Fruit fly (Drosophila melanogaster) whole organism, pupa: ENCODE results near the gene CG31612.

Experiments
- CG10348 ChIP-seq: fragments of 200-800 bp; sonication (Bioruptor generic); IDR thresholded peaks from 2 replicates; pipeline ENCODE4 v1.3.6; 2022; ENCODE audit warnings: missing biosample characterization, missing genetic modification characterization
- CG12605 ChIP-seq: fragments of 200-800 bp; sonication (Bioruptor generic); IDR thresholded peaks from 2 replicates; pipeline ENCODE4 v1.3.6; 2022; ENCODE audit warnings: missing biosample characterization, missing genetic modification characterization
- CG13204 ChIP-seq: fragments of 200-800 bp; sonication (Bioruptor generic); optimal IDR thresholded peaks from 2 replicates; lab custom pipeline; 2018; ENCODE audit warnings: missing biosample characterization, mild to moderate bottlenecking, missing genetic modification characterization, moderate library complexity
- CG14655 ChIP-seq: fragments of 200-800 bp; sonication (Bioruptor generic); optimal IDR thresholded peaks from 3 replicates; lab custom pipeline; 2017; ENCODE audit warnings: mild to moderate bottlenecking, missing biosample characterization, missing genetic modification reagents, missing genetic modification characterization
- CG15710 ChIP-seq: fragments of 200-800 bp; sonication (Bioruptor generic); optimal IDR thresholded peaks from 2 replicates; lab custom pipeline; 2018; ENCODE audit warnings: missing biosample characterization, mild to moderate bottlenecking, missing genetic modification characterization, moderate library complexity
- CG17806 ChIP-seq: fragments of 200-800 bp; sonication (Bioruptor generic); optimal IDR thresholded peaks from 2 replicates; lab custom pipeline; 2018; ENCODE audit warnings: missing biosample characterization, mild to moderate bottlenecking, missing genetic modification characterization, moderate library complexity
- CG32121 ChIP-seq: fragments of 200-800 bp; sonication (Bioruptor generic); IDR thresholded peaks from 2 replicates; pipeline ENCODE4 v1.3.6; 2022; ENCODE audit warnings: missing biosample characterization, missing genetic modification characterization
- CG34367 ChIP-seq: fragments of 200-800 bp; sonication (Bioruptor generic); optimal IDR thresholded peaks from 2 replicates; lab custom pipeline; 2018; ENCODE audit warnings: missing biosample characterization, mild to moderate bottlenecking, missing genetic modification characterization
- CG4496 ChIP-seq: fragments of 200-800 bp; sonication (Bioruptor generic); IDR thresholded peaks from 3 replicates; pipeline ENCODE4 v1.3.6; 2022; ENCODE audit warnings: missing biosample characterization, missing genetic modification characterization
- CG8159 ChIP-seq: fragments of 200-800 bp; sonication (Bioruptor generic); optimal IDR thresholded peaks from 3 replicates; lab custom pipeline; 2018; ENCODE audit warnings: missing biosample characterization, mild to moderate bottlenecking, missing genetic modification characterization, moderate library complexity
- CG8301 ChIP-seq: fragments of 200-800 bp; sonication (Bioruptor generic); optimal IDR thresholded peaks from 2 replicates; lab custom pipeline; 2018; ENCODE audit warnings: missing biosample characterization, mild to moderate bottlenecking, missing genetic modification characterization
- CG9948 ChIP-seq: fragments of 200-800 bp; sonication (Bioruptor generic); optimal IDR thresholded peaks from 2 replicates; lab custom pipeline; 2018; ENCODE audit warnings: missing biosample characterization, mild to moderate bottlenecking, missing genetic modification characterization, moderate library complexity
- D1 ChIP-seq: fragments of 200-800 bp; sonication (Bioruptor generic); optimal IDR thresholded peaks from 2 replicates; lab custom pipeline; 2018; ENCODE audit warnings: missing biosample characterization, mild to moderate bottlenecking, missing genetic modification characterization, moderate library complexity
- EcR ChIP-seq: fragments of 200-800 bp; sonication (Bioruptor generic); optimal IDR thresholded peaks from 3 replicates; lab custom pipeline; 2019; ENCODE audit warnings: missing biosample characterization, missing genetic modification characterization, mild to moderate bottlenecking, moderate library complexity, missing genetic modification reagents
- Ets98B ChIP-seq: fragments of 200-800 bp; sonication (Bioruptor generic); IDR thresholded peaks from 2 replicates; pipeline ENCODE4 v1.3.6; 2022; ENCODE audit warnings: missing biosample characterization, missing genetic modification characterization
- Pif1A ChIP-seq: fragments of 200-800 bp; sonication (Bioruptor generic); optimal IDR thresholded peaks from 3 replicates; lab custom pipeline; 2016; ENCODE audit warnings: missing biosample characterization, missing genetic modification characterization
- Pif1B ChIP-seq: fragments of 200-800 bp; sonication (Bioruptor generic); optimal IDR thresholded peaks from 3 replicates; lab custom pipeline; 2016; ENCODE audit warnings: missing biosample characterization, missing genetic modification characterization
- Snoo ChIP-seq: fragments of 200-800 bp; sonication (Bioruptor generic); optimal IDR thresholded peaks from 3 replicates; lab custom pipeline; 2017; ENCODE audit warnings: missing biosample characterization, mild to moderate bottlenecking, missing genetic modification characterization, inconsistent platforms
- fd96Ca ChIP-seq: fragments of 200-800 bp; sonication (Bioruptor generic); IDR thresholded peaks from 3 replicates; pipeline ENCODE4 v1.3.6; 2022; ENCODE audit warnings: missing biosample characterization, missing genetic modification characterization
- gl ChIP-seq: fragments of 200-800 bp; sonication (Bioruptor generic); optimal IDR thresholded peaks from 2 replicates; lab custom pipeline; 2018; ENCODE audit warnings: missing biosample characterization, mild to moderate bottlenecking, missing genetic modification characterization
- rn ChIP-seq: fragments of 200-800 bp; sonication (Bioruptor generic); IDR thresholded peaks from 2 replicates; pipeline ENCODE4 v1.3.6; 2022; ENCODE audit warnings: missing biosample characterization, missing genetic modification characterization

The CG31612 gene

DNA sequence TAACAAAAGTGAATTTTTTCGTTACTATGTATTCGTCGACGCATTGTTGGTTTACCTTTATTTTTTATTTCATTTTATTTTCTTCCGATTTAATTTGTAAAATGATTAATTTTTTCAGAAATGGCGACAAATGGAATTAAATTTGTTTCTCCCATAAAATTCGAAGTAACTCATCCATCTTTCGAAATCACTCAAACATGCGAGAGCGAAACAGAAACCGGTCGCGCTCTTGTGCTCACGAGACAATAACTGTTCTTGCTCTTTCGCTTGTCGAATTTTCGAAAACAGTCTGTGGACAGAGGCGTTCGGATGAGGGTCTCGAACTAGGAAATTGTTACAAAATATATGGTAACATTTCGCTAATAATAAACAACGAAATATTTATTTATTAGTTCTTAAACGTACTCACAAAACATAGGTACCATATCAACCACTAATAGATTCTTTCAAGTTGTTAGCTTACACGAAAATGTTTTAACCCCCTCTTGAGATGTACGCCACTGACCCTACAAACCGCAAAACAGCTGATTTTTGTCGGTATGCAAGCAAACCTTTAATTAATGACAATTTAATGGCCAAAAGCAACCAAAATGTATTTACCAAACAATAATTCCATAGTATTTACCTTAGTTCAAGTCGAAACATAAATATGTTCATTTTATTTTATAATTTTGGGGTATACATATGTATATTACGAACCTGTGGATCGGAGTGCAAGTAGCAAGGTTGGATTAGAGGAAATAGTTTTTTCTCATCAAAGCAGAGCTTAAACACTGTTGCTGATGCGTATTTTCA, 503 bp downstream of the CG31612 start:
- TF ChIP-seq CG34367 (peak; percentile 96), CG17806 (tag; lab: Kevin White, UChicago) (peak; percentile 96), CG13204 (peak; percentile 92), D1 (tag; lab: Kevin White, UChicago) (peak; percentile 85), CG14655 (GFP tag; lab: Kevin White, UChicago) (peak; percentile 96), Ets98B (peak; percentile 95; the same call in 1 of the 2 replicates), Snoo (tag; lab: Kevin White, UChicago) (peak; percentile 98), CG8159 (tag; lab: Kevin White, UChicago) (peak; percentile 97), Pif1B (peak; percentile 97), CG4496 (no peak), Pif1A (peak; percentile 97), CG10348 (peak; percentile 86), CG15710 (tag; lab: Kevin White, UChicago) (peak; percentile 97), EcR (GFP tag; lab: Kevin White, UChicago) (no peak), CG9948 (tag; lab: Kevin White, UChicago) (peak; percentile 96), rn (peak; percentile 89), CG12605 (peak; percentile 95), CG32121 (GFP tag; lab: Robert Waterston, UW) (peak; percentile 97), CG8301 (tag; lab: Kevin White, UChicago) (peak; percentile 97), fd96Ca (peak; percentile 97), gl (peak; percentile 91)

DNA sequence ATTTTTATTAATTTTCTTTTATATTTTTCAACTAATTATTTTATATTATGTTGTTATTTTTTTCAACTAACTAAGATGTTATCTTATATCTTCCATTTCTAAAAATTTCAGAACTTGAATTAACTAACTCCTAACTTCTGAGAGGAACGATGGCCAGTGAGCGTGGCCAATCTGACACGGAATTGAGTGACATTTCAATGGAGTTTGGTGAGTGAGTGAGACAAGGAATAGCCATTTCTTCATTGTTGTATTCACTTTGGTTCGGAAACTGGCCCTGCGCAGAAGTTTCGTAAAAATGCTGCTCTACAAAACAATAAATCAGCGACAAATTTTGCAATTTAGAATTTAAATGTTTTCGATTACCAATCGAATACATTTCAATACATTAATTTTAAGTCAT, 2.4 kb downstream of the CG31612 start:
- TF ChIP-seq CG34367 (no peak), fd96Ca (no peak), rn (no peak), Pif1A (no peak), gl (no peak), Pif1B (no peak), Snoo (tag; lab: Kevin White, UChicago) (no peak), CG13204 (no peak), CG8159 (tag; lab: Kevin White, UChicago) (no peak), CG4496 (no peak)

DNA sequence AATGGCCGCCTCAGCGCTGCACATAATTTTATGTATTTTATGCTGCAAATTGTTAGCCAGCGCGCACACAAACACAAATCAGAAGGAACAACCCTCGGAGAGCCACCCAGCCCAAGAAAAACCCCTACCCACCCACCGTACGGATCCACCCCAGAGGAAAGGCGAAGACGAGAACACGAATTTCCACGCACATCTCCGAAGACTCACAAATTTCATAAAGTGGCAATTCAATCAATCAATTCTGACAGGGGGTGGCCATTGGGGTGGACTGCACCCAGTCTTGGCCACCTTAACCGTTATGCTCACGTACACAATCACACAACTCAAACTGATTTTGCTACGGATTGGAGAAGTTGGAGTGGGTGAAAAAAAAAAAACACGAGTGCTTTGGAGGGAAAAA, 3.3 kb downstream of the CG31612 start:
- no peak for TF ChIP-seq D1 (tag; lab: Kevin White, UChicago)
- TF ChIP-seq CG14655 (GFP tag; lab: Kevin White, UChicago): no peak
- no peak for TF ChIP-seq CG34367
- no peak for TF ChIP-seq EcR (GFP tag; lab: Kevin White, UChicago)
- TF ChIP-seq CG32121 (GFP tag; lab: Robert Waterston, UW): no peak
- TF ChIP-seq Pif1B: no peak
- no peak for TF ChIP-seq Ets98B
- TF ChIP-seq CG8159 (tag; lab: Kevin White, UChicago): no peak
- TF ChIP-seq CG9948 (tag; lab: Kevin White, UChicago): no peak
- no peak for TF ChIP-seq CG8301 (tag; lab: Kevin White, UChicago)
- no peak for TF ChIP-seq CG17806 (tag; lab: Kevin White, UChicago)
- TF ChIP-seq Snoo (tag; lab: Kevin White, UChicago): no peak
- TF ChIP-seq gl: no peak

- TF ChIP-seq fd96Ca: no peak
- TF ChIP-seq CG10348: no peak
- no peak for TF ChIP-seq CG34367
- no peak for TF ChIP-seq Ets98B
- TF ChIP-seq CG8159 (tag; lab: Kevin White, UChicago): no peak
- TF ChIP-seq CG4496: no peak
- TF ChIP-seq CG8301 (tag; lab: Kevin White, UChicago): no peak
- no peak for TF ChIP-seq Snoo (tag; lab: Kevin White, UChicago)
Observed at dm6 chr2L:21789456-21790065, 5.7 kb downstream of the CG31612 start.

- TF ChIP-seq CG13204 (no peak), rn (no peak), CG34367 (no peak), CG32121 (GFP tag; lab: Robert Waterston, UW) (no peak), CG9948 (tag; lab: Kevin White, UChicago) (no peak), CG8159 (tag; lab: Kevin White, UChicago) (no peak), fd96Ca (no peak), gl (no peak), D1 (tag; lab: Kevin White, UChicago) (no peak), CG4496 (no peak), CG14655 (GFP tag; lab: Kevin White, UChicago) (no peak), CG15710 (tag; lab: Kevin White, UChicago) (no peak), Ets98B (no peak), Pif1B (no peak), CG17806 (tag; lab: Kevin White, UChicago) (no peak), CG12605 (no peak), CG10348 (no peak), CG8301 (tag; lab: Kevin White, UChicago) (no peak), EcR (GFP tag; lab: Kevin White, UChicago) (no peak)
Observed at dm6 chr2L:21786991-21787390, 8.3 kb downstream of the CG31612 start.

DNA sequence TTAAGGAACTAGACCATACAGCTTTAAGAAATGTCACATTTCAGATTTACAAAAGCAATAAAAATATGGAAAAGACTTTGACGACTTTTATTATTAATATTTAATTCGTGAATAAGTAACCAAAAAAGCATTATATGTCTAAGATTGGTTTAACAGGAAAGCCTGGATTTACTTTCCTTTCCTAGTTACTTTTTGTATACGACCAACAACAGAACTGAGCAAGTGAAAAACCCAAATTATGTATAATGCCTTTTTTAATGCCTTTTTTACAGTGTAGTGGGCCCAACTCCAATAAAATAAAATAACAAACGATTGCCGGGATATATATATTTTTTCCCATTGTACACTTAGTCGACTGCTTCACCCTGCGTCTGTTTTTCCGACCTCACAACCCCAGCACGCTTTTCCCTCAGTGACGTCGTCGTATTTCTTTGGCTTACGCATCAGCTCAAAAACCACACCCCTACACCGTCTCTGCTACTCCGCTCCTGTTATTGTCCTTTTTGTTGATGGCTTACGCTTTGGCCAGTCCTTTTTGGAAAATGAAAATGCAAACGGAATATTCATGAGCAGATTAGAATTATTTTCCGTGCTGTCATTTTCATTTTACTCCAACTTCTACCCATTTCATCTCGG, 10.3 kb downstream of the CG31612 start:
- TF ChIP-seq CG8159 (tag; lab: Kevin White, UChicago) (peak; percentile 22), CG9948 (tag; lab: Kevin White, UChicago) (peak; percentile 11), CG32121 (GFP tag; lab: Robert Waterston, UW) (no peak)
